Worm (Caenorhabditis elegans) whole organism, late embryonic: ENCODE results near the gene srh-292.

Experiments
- ama-1 ChIP-seq: fragments of 150-350 bp; optimal IDR thresholded peaks from 2 replicates; lab custom pipeline; 2014
- ceh-14 ChIP-seq: sonication (generic microtip); optimal IDR thresholded peaks from 2 replicates; lab custom pipeline; 2016; ENCODE audit warnings: missing genotype, missing genetic modification characterization, missing compliant biosample characterization
- ceh-24 ChIP-seq: sonication (generic microtip); optimal IDR thresholded peaks from 2 replicates; lab custom pipeline; 2016; ENCODE audit warnings: mild to moderate bottlenecking, missing genetic modification characterization, missing compliant biosample characterization
- ceh-45 ChIP-seq: fragments of 200-800 bp; sonication (Bioruptor generic); IDR thresholded peaks from 2 replicates; pipeline ENCODE4 v1.3.6; 2022; ENCODE audit warnings: missing genetic modification reagents, missing genetic modification characterization, missing compliant biosample characterization
- ceh-9 ChIP-seq: sonication (generic microtip); optimal IDR thresholded peaks from 2 replicates; lab custom pipeline; 2016; ENCODE audit warnings: mild to moderate bottlenecking, missing genetic modification characterization, inconsistent platforms, missing compliant biosample characterization
- eyg-1 ChIP-seq: sonication (generic microtip); optimal IDR thresholded peaks from 2 replicates; lab custom pipeline; 2016; ENCODE audit warnings: missing genotype, missing genetic modification characterization, missing compliant biosample characterization
- gmeb-2 ChIP-seq: sonication (generic microtip); optimal IDR thresholded peaks from 2 replicates; lab custom pipeline; 2016; ENCODE audit warnings: missing genetic modification characterization, inconsistent platforms, missing compliant biosample characterization
- hlh-30 ChIP-seq: sonication (generic microtip); optimal IDR thresholded peaks from 2 replicates; lab custom pipeline; 2017; ENCODE audit warnings: antibody characterized with exemption, missing genetic modification characterization, missing compliant biosample characterization; ENCODE audit not compliant: insufficient read depth
- nhr-11 ChIP-seq: fragments of 150-350 bp; optimal IDR thresholded peaks from 2 replicates; lab custom pipeline; 2014; ENCODE audit warnings: missing biosample characterization, missing genetic modification characterization
- pat-9 ChIP-seq: fragments of 200-800 bp; sonication (Bioruptor generic); optimal IDR thresholded peaks from 2 replicates; lab custom pipeline; 2018; ENCODE audit warnings: mild to moderate bottlenecking, missing genetic modification characterization, moderate library complexity, missing compliant biosample characterization
- pha-4 ChIP-seq: fragments of 150-350 bp; optimal IDR thresholded peaks from 2 replicates; lab custom pipeline; 2018; ENCODE audit warnings: missing biosample characterization, missing genetic modification reagents, missing genetic modification characterization
- pqm-1 ChIP-seq: sonication (generic microtip); optimal IDR thresholded peaks from 2 replicates; lab custom pipeline; 2016; ENCODE audit warnings: missing genetic modification characterization, missing compliant biosample characterization
- sox-4 ChIP-seq: sonication (generic microtip); optimal IDR thresholded peaks from 2 replicates; lab custom pipeline; 2017; ENCODE audit warnings: mild to moderate bottlenecking, missing genetic modification characterization, inconsistent platforms, missing compliant biosample characterization
- unc-86 ChIP-seq: sonication (generic microtip); optimal IDR thresholded peaks from 2 replicates; lab custom pipeline; 2016; ENCODE audit warnings: missing genetic modification characterization, missing compliant biosample characterization

ce11 chrV:17777127-17777526 lies 25.4 kb upstream of the srh-292 start, which contains the start of gene ddo-1:
- TF ChIP-seq pqm-1 (tag; lab: Kevin White, UChicago) = no peak
- TF ChIP-seq eyg-1 (tag; lab: Kevin White, UChicago) = no peak
- TF ChIP-seq ceh-14 = no peak
- no peak for TF ChIP-seq nhr-11 (tag; lab: Kevin White, UChicago)
- TF ChIP-seq ceh-24 (tag; lab: Kevin White, UChicago) = no peak
- no peak for TF ChIP-seq ceh-45 (GFP tag; lab: Robert Waterston, UW)
- no peak for TF ChIP-seq ceh-9 (tag; lab: Kevin White, UChicago)
- no peak for TF ChIP-seq pha-4 (tag; lab: Kevin White, UChicago)
- TF ChIP-seq pat-9 (tag; lab: Kevin White, UChicago) = no peak
- TF ChIP-seq ama-1 (lab: Kevin White, UChicago) = no peak
- TF ChIP-seq sox-4 (tag; lab: Kevin White, UChicago) = no peak
- no peak for TF ChIP-seq unc-86 (tag; lab: Kevin White, UChicago)
- TF ChIP-seq gmeb-2 (tag; lab: Kevin White, UChicago) = no peak
- TF ChIP-seq hlh-30 (tag; lab: Kevin White, UChicago) = no peak
